Worm (Caenorhabditis elegans) whole organism, midembryonic: ENCODE results near the gene ZK616.3.

Experiments used
- T22C8.4 ChIP-seq: fragments of 200-800 bp; sonication (Bioruptor generic); IDR thresholded peaks from 2 replicates; pipeline ENCODE4 v1.3.6; 2022; ENCODE audit warnings: missing genetic modification characterization, missing compliant biosample characterization
- cog-1 ChIP-seq: sonication (generic microtip); optimal IDR thresholded peaks from 2 replicates; lab custom pipeline; 2016; ENCODE audit warnings: missing genetic modification characterization, missing compliant biosample characterization
- flt-1 ChIP-seq: fragments of 200-800 bp; sonication (Bioruptor generic); IDR thresholded peaks from 2 replicates; pipeline ENCODE4 v1.3.6; 2022; ENCODE audit warnings: missing genetic modification characterization, missing compliant biosample characterization
- klf-2 ChIP-seq: fragments of 200-800 bp; sonication (Bioruptor generic); conservative IDR thresholded peaks from 2 replicates; pipeline ENCODE4 v1.3.6; 2022; ENCODE audit warnings: missing genetic modification reagents, missing genetic modification characterization, missing compliant biosample characterization
- med-1 ChIP-seq: sonication (generic microtip); optimal IDR thresholded peaks from 2 replicates; lab custom pipeline; 2017; ENCODE audit warnings: missing genetic modification characterization, mild to moderate bottlenecking, missing compliant biosample characterization, antibody characterized with exemption, missing genetic modification reagents; ENCODE audit not compliant: insufficient read depth
- ref-1 ChIP-seq: fragments of 200-800 bp; sonication (Bioruptor generic); conservative IDR thresholded peaks from 2 replicates; pipeline ENCODE4 v1.3.6; 2022; ENCODE audit warnings: missing genetic modification reagents, missing genetic modification characterization, missing compliant biosample characterization
- tab-1 ChIP-seq: fragments of 200-800 bp; sonication (Bioruptor generic); IDR thresholded peaks from 2 replicates; pipeline ENCODE4 v1.3.6; 2022; ENCODE audit warnings: missing genetic modification characterization, missing compliant biosample characterization
- ztf-23 ChIP-seq: fragments of 200-800 bp; sonication (Bioruptor generic); IDR thresholded peaks from 2 replicates; pipeline ENCODE4 v1.3.6; 2022; ENCODE audit warnings: missing genetic modification reagents, missing genetic modification characterization, missing compliant biosample characterization
- ztf-29 ChIP-seq: fragments of 200-800 bp; sonication (Bioruptor generic); IDR thresholded peaks from 2 replicates; pipeline ENCODE4 v1.3.6; 2022; ENCODE audit warnings: missing genetic modification reagents, missing genetic modification characterization, missing compliant biosample characterization

The ZK616.3 gene

ce11 chrIV:5409112-5409511, 12.2 kb downstream of the ZK616.3 start:
- TF ChIP-seq ref-1 (GFP tag; lab: Robert Waterston, UW) (no peak), tab-1 (GFP tag; lab: Robert Waterston, UW) (no peak), cog-1 (no peak), flt-1 (GFP tag; lab: Robert Waterston, UW) (no peak)

DNA sequence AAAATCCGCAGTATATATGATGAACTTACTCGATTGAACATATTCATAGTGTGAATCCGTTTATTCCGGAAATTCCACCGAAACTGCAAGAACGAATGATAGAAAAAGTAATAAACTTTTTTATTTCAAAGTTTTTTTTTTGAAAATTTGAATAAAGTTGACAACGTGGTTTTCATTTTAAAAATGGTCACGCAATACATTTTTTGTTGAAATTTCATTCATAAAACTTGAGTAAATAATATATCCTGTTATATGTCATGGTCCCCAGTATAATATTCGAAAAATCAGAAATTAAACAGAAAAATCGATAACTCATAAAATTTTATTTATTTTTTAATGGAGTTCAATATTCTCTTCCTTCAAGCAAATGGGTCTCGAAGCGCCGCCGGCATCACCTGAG, 14.3 kb downstream of the ZK616.3 start, which contains the start of gene ZK616.65:
Gene ZK616.65, minus strand, starts transcription at position 101 of the 400 bp plus-strand sequence.
- TF ChIP-seq T22C8.4 (GFP tag; lab: Robert Waterston, UW), result no peak
- no peak for TF ChIP-seq cog-1
- TF ChIP-seq ztf-29 (GFP tag; lab: Robert Waterston, UW), result no peak
- TF ChIP-seq ref-1 (GFP tag; lab: Robert Waterston, UW), result no peak
- TF ChIP-seq med-1, result no peak
- no peak for TF ChIP-seq ztf-23 (GFP tag; lab: Robert Waterston, UW)
- no peak for TF ChIP-seq tab-1 (GFP tag; lab: Robert Waterston, UW)
- no peak for TF ChIP-seq klf-2 (GFP tag; lab: Robert Waterston, UW)
- TF ChIP-seq flt-1 (GFP tag; lab: Robert Waterston, UW), result no peak

DNA sequence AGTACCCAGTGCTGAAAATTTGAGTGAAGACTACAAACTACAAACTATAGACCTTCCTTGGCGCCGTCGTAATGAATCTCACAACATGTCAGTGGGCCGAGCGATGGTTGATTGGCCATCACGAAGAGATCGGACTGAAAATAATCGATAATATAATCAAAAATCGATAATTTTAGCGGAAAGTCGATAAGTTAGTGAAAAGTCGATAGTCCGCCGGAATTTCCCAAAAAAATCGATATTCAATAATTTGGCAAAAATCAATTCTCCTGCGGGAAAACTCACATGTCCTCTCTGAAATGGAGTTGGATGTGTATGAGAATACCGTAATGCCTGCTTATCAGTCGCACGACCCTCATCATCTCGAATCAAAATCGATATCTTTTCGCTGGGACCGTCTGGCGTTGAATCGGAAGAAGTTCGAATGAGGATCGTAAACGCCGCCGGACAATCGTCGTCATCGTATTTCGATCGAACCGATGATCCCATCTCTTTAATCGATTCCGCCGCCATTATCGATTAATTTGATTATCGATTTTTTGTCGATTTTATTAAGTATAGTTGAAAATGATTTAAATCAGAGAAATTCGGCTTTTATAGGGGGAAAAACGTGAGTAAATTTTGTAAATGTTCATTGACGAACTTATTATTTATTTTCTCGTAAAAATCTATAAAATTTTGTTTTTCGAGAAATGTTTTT, 14.9 kb downstream of the ZK616.3 start, which contains the start of gene ZK616.8:
Gene ZK616.8, minus strand, starts transcription at position 553 of the 697 bp plus-strand sequence.
- TF ChIP-seq cog-1 (no peak), T22C8.4 (GFP tag; lab: Robert Waterston, UW) (peak; percentile 61)

- TF ChIP-seq ztf-29 (GFP tag; lab: Robert Waterston, UW) (no peak), T22C8.4 (GFP tag; lab: Robert Waterston, UW) (no peak), tab-1 (GFP tag; lab: Robert Waterston, UW) (no peak), med-1 (no peak), ref-1 (GFP tag; lab: Robert Waterston, UW) (no peak), ztf-23 (GFP tag; lab: Robert Waterston, UW) (no peak)
Observed at ce11 chrIV:5415696-5416095, 18.8 kb downstream of the ZK616.3 start, which contains the start of gene spp-7. Gene spp-7, minus strand, starts transcription at chrIV:5415796.

ce11 chrIV:5419122-5419521, 22.3 kb downstream of the ZK616.3 start, which contains the start of gene ehn-3:
Gene ehn-3, minus strand, starts transcription at chrIV:5419222.
- TF ChIP-seq ref-1 (GFP tag; lab: Robert Waterston, UW) (no peak), T22C8.4 (GFP tag; lab: Robert Waterston, UW) (no peak), ztf-23 (GFP tag; lab: Robert Waterston, UW) (no peak), cog-1 (no peak), med-1 (no peak), ztf-29 (GFP tag; lab: Robert Waterston, UW) (no peak), klf-2 (GFP tag; lab: Robert Waterston, UW) (no peak), tab-1 (GFP tag; lab: Robert Waterston, UW) (no peak), flt-1 (GFP tag; lab: Robert Waterston, UW) (no peak)

DNA sequence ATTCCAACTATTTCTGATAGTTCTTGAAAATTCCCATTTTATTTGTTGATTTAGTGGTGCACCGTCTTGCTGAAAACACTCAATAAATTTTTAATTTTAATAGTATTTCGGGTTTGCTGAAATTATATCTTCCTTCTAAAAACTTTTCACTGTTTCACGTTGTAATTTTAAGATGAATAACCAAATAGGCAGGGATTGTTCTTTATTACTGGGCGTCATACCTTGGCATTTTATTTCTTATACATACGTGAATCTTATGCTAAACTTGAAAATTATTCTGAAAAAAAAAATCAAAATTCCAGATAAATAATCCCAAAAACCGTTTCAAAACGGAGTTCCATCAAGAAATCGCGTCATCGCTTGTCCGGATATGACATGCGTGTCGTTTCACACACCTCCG, 41.8 kb downstream of the ZK616.3 start, which contains the start of gene mgl-3:
Gene mgl-3, plus strand, starts transcription at position 301 of the 400 bp plus-strand sequence.
- TF ChIP-seq cog-1, result no peak
- no peak for TF ChIP-seq ztf-29 (GFP tag; lab: Robert Waterston, UW)
